Worm (Caenorhabditis elegans) whole organism, young adult: ENCODE data around the gene F11G11.14.

Experiments used
- F37B4.10 ChIP-seq: fragments of 200-800 bp; sonication (Bioruptor generic); IDR thresholded peaks from 2 replicates; pipeline ENCODE4 v1.3.6; 2022; ENCODE audit warnings: missing genetic modification characterization, missing compliant biosample characterization
- F57C9.4 ChIP-seq: sonication (generic microtip); optimal IDR thresholded peaks from 2 replicates; lab custom pipeline; 2017; ENCODE audit warnings: mild to moderate bottlenecking, missing genetic modification characterization, missing compliant biosample characterization
- cebp-1 ChIP-seq, 2 experiments: fragments of 200-800 bp in 1 of 2; sonication (Bioruptor generic) in 1 of 2; sonication (generic microtip) in 1 of 2; IDR thresholded peaks in 1 of 2; optimal IDR thresholded peaks in 1 of 2; 2 replicates each; pipeline versions ENCODE4 v1.3.6 to Lab custom; 2017 to 2022; ENCODE audit warnings: missing compliant biosample characterization in 2 of 2, missing genetic modification characterization in 2 of 2, mild to moderate bottlenecking in 1 of 2, missing genetic modification reagents in 1 of 2, moderate library complexity in 1 of 2
- efl-1 ChIP-seq: fragments of 150-350 bp; optimal IDR thresholded peaks from 2 replicates; lab custom pipeline; 2014; ENCODE audit warnings: missing biosample characterization, missing genetic modification reagents, missing genetic modification characterization
- hmg-1.2 ChIP-seq: fragments of 200-800 bp; sonication (Bioruptor generic); IDR thresholded peaks from 2 replicates; pipeline ENCODE4 v1.3.6; 2022; ENCODE audit warnings: missing genetic modification reagents, missing genetic modification characterization, missing compliant biosample characterization
- hsf-1 ChIP-seq: fragments of 200-800 bp; sonication (Bioruptor generic); IDR thresholded peaks from 2 replicates; pipeline ENCODE4 v1.3.6; 2022; ENCODE audit warnings: missing genetic modification reagents, missing genetic modification characterization, missing compliant biosample characterization
- madf-6 ChIP-seq: fragments of 200-800 bp; sonication (Bioruptor generic); IDR thresholded peaks from 2 replicates; pipeline ENCODE4 v1.3.6; 2022; ENCODE audit warnings: missing genetic modification reagents, missing genetic modification characterization, missing compliant biosample characterization
- madf-8 ChIP-seq: fragments of 200-800 bp; sonication (Bioruptor generic); conservative IDR thresholded peaks from 2 replicates; pipeline ENCODE4 v1.3.6; 2022; ENCODE audit warnings: missing genetic modification reagents, missing genetic modification characterization, missing compliant biosample characterization
- somi-1 ChIP-seq: fragments of 200-800 bp; sonication (Bioruptor generic); optimal IDR thresholded peaks from 2 replicates; lab custom pipeline; 2018; ENCODE audit warnings: mild to moderate bottlenecking, missing genetic modification characterization, missing compliant biosample characterization
- tlf-1 ChIP-seq: fragments of 200-800 bp; sonication (Bioruptor generic); optimal IDR thresholded peaks from 2 replicates; lab custom pipeline; 2018; ENCODE audit warnings: mild to moderate bottlenecking, missing genetic modification characterization, missing compliant biosample characterization

Gene F11G11.14

ce11 chrII:4914214-4914613, 50.7 kb downstream of the F11G11.14 start, which contains the start of gene R05F9.11 (continued):
- no peak for TF ChIP-seq F37B4.10
- TF ChIP-seq F57C9.4: no peak
- TF ChIP-seq efl-1 (GFP tag; lab: Kevin White, UChicago): peak; percentile 27
- TF ChIP-seq somi-1 (GFP tag; lab: Kevin White, UChicago): no peak
- peak; percentile 4 for TF ChIP-seq tlf-1 (GFP tag; lab: Kevin White, UChicago)
- no peak for TF ChIP-seq cebp-1 (GFP tag; IDR thresholded peaks at IDR 0.05; lab: Robert Waterston, UW)
- no peak for TF ChIP-seq cebp-1 (tag; optimal IDR thresholded peaks at IDR 0.05; lab: Kevin White, UChicago)
- TF ChIP-seq madf-8 (GFP tag; lab: Robert Waterston, UW): peak; percentile 87
- TF ChIP-seq madf-6 (GFP tag; lab: Robert Waterston, UW): peak; percentile 93
- no peak for TF ChIP-seq hmg-1.2 (GFP tag; lab: Robert Waterston, UW)
- 0 out of 2 replicates have a peak, but pooled peaks have one; percentile 40 for TF ChIP-seq hsf-1 (GFP tag; lab: Robert Waterston, UW)
